Fruit fly (Drosophila melanogaster) whole organism, embryonic: Measurements from ENCODE around the gene GstD4.
A peak's percentile ranks its signal among the peaks of the same experiment; 100 is the strongest.

Experiments used
- Asciz ChIP-seq: fragments of 200-800 bp; sonication (Bioruptor generic); optimal IDR thresholded peaks from 2 replicates; lab custom pipeline; 2017; ENCODE audit warnings: missing biosample characterization, mild to moderate bottlenecking, missing genetic modification characterization, missing genetic modification reagents
- Bgb ChIP-seq: fragments of 200-800 bp; sonication (Bioruptor generic); IDR thresholded peaks from 2 replicates; pipeline ENCODE4 v1.3.6; 2022; ENCODE audit warnings: missing biosample characterization, missing genetic modification characterization; ENCODE audit not compliant: partially characterized antibody
- Blimp-1 ChIP-seq: fragments of 200-800 bp; sonication (Bioruptor generic); optimal IDR thresholded peaks from 3 replicates; lab custom pipeline; 2018; ENCODE audit warnings: missing biosample characterization, missing genetic modification characterization, mild to moderate bottlenecking, moderate library complexity, missing genetic modification reagents
- CG10321 ChIP-seq: fragments of 200-800 bp; sonication (Bioruptor generic); IDR thresholded peaks from 2 replicates; pipeline ENCODE4 v1.3.6; 2022; ENCODE audit warnings: missing biosample characterization, missing genetic modification characterization
- CG10654 ChIP-seq: fragments of 200-800 bp; sonication (Bioruptor generic); optimal IDR thresholded peaks from 2 replicates; lab custom pipeline; 2016; ENCODE audit warnings: missing biosample characterization, missing genetic modification characterization
- CG11560 ChIP-seq: fragments of 200-800 bp; sonication (Bioruptor generic); IDR thresholded peaks from 3 replicates; pipeline ENCODE4 v1.3.6; 2022; ENCODE audit warnings: missing biosample characterization, missing genetic modification characterization
- CG12744 ChIP-seq: fragments of 200-800 bp; sonication (Bioruptor generic); optimal IDR thresholded peaks from 2 replicates; lab custom pipeline; 2016; ENCODE audit warnings: missing biosample characterization, missing genetic modification characterization
- CG15011 ChIP-seq: fragments of 200-800 bp; sonication (Bioruptor generic); optimal IDR thresholded peaks from 3 replicates; lab custom pipeline; 2018; ENCODE audit warnings: missing biosample characterization, mild to moderate bottlenecking, missing genetic modification characterization
- CG15269 ChIP-seq: fragments of 200-800 bp; sonication (Bioruptor generic); optimal IDR thresholded peaks from 2 replicates; lab custom pipeline; 2018; ENCODE audit warnings: missing biosample characterization, mild to moderate bottlenecking, missing genetic modification characterization, moderate library complexity
- CG15514 ChIP-seq: fragments of 200-800 bp; sonication (Bioruptor generic); optimal IDR thresholded peaks from 3 replicates; lab custom pipeline; 2017; ENCODE audit warnings: missing biosample characterization, missing genetic modification characterization, mild to moderate bottlenecking, moderate library complexity, missing genetic modification reagents
- CG17328 ChIP-seq: fragments of 200-800 bp; sonication (Bioruptor generic); IDR thresholded peaks from 2 replicates; pipeline ENCODE4 v1.3.6; 2022; ENCODE audit warnings: missing biosample characterization, missing genetic modification characterization
- CG1792 ChIP-seq: fragments of 200-800 bp; sonication (Bioruptor generic); optimal IDR thresholded peaks from 2 replicates; lab custom pipeline; 2016; ENCODE audit warnings: missing biosample characterization, missing genetic modification characterization
- CG18011 ChIP-seq: fragments of 200-800 bp; sonication (Bioruptor generic); optimal IDR thresholded peaks from 2 replicates; lab custom pipeline; 2017; ENCODE audit warnings: missing biosample characterization, missing genetic modification characterization, mild to moderate bottlenecking, moderate library complexity, missing genotype
- CG18476 ChIP-seq: fragments of 200-800 bp; sonication (Bioruptor generic); optimal IDR thresholded peaks from 2 replicates; lab custom pipeline; 2016; ENCODE audit warnings: missing biosample characterization, mild to moderate bottlenecking, missing genetic modification characterization
- CG30403 ChIP-seq: fragments of 200-800 bp; sonication (Bioruptor generic); optimal IDR thresholded peaks from 3 replicates; lab custom pipeline; 2016; ENCODE audit warnings: missing biosample characterization, missing genetic modification characterization
- CG42726 ChIP-seq: fragments of 200-800 bp; sonication (Bioruptor generic); IDR thresholded peaks from 2 replicates; pipeline ENCODE4 v1.3.6; 2022; ENCODE audit warnings: missing biosample characterization, missing genetic modification characterization; ENCODE audit not compliant: partially characterized antibody
- CG6813 ChIP-seq: fragments of 200-800 bp; sonication (Bioruptor generic); optimal IDR thresholded peaks from 2 replicates; lab custom pipeline; 2017; ENCODE audit warnings: missing biosample characterization, missing genetic modification characterization, mild to moderate bottlenecking, moderate library complexity, missing genetic modification reagents
- CG8290 ChIP-seq, 3 experiments: fragments of 200-800 bp; sonication (Bioruptor generic); optimal IDR thresholded peaks; 2 replicates each; lab custom pipeline; 2016 to 2019; ENCODE audit warnings: missing biosample characterization in 3 of 3, missing genetic modification characterization in 3 of 3, mild to moderate bottlenecking in 2 of 3, moderate library complexity in 1 of 3
- CHES-1-like ChIP-seq: fragments of 200-800 bp; sonication (Bioruptor generic); optimal IDR thresholded peaks from 2 replicates; lab custom pipeline; 2016; ENCODE audit warnings: missing biosample characterization, missing genetic modification characterization
- CTCF ChIP-seq: fragments of 200-800 bp; sonication (Bioruptor generic); optimal IDR thresholded peaks from 2 replicates; lab custom pipeline; 2017; ENCODE audit warnings: missing biosample characterization, mild to moderate bottlenecking, missing genetic modification characterization, moderate library complexity
- D ChIP-seq, 2 experiments: fragments of 200-800 bp in 1 of 2; fragments of >200 bp in 1 of 2; sonication (Bioruptor generic) in 1 of 2; optimal IDR thresholded peaks; 2 replicates in 1 of 2; 3 replicates in 1 of 2; lab custom pipeline; 2017; ENCODE audit warnings: mild to moderate bottlenecking in 1 of 2, missing biosample characterization in 1 of 2, missing genetic modification characterization in 1 of 2, missing genetic modification reagents in 1 of 2
- Dref ChIP-seq: fragments of 200-800 bp; sonication (Bioruptor generic); IDR thresholded peaks from 2 replicates; pipeline ENCODE4 v1.3.6; 2022; ENCODE audit warnings: missing biosample characterization, missing genetic modification characterization
- Gug ChIP-seq: fragments of 200-800 bp; sonication (Bioruptor generic); IDR thresholded peaks from 4 replicates; pipeline ENCODE4 v1.3.6; 2022; ENCODE audit warnings: missing biosample characterization, missing genetic modification characterization
- Pdp1 ChIP-seq, 2 experiments: fragments of 200-800 bp; sonication (Bioruptor generic); optimal IDR thresholded peaks; 3 replicates each; lab custom pipeline; 2016; ENCODE audit warnings: missing biosample characterization in 2 of 2, missing genetic modification characterization in 2 of 2, mild to moderate bottlenecking in 1 of 2, moderate library complexity in 1 of 2
- Scr ChIP-seq: fragments of 200-800 bp; sonication (Bioruptor generic); IDR thresholded peaks from 2 replicates; pipeline ENCODE4 v1.3.6; 2022; ENCODE audit warnings: missing biosample characterization, missing genetic modification characterization; ENCODE audit not compliant: partially characterized antibody
- Sry-δ ChIP-seq: fragments of 200-800 bp; sonication (Bioruptor generic); optimal IDR thresholded peaks from 2 replicates; lab custom pipeline; 2016; ENCODE audit warnings: missing biosample characterization, missing genetic modification characterization
- TFAM ChIP-seq: fragments of 200-800 bp; sonication (Bioruptor generic); optimal IDR thresholded peaks from 2 replicates; lab custom pipeline; 2017; ENCODE audit warnings: missing biosample characterization, missing genetic modification characterization, inconsistent platforms
- amos ChIP-seq: fragments of 200-800 bp; sonication (Bioruptor generic); IDR thresholded peaks from 2 replicates; pipeline ENCODE4 v1.3.6; 2022; ENCODE audit warnings: missing biosample characterization, missing genetic modification characterization; ENCODE audit not compliant: partially characterized antibody
- ato ChIP-seq: fragments of 200-800 bp; sonication (Bioruptor generic); IDR thresholded peaks from 2 replicates; pipeline ENCODE4 v1.3.6; 2022; ENCODE audit warnings: missing biosample characterization, missing genetic modification characterization; ENCODE audit not compliant: partially characterized antibody
- bowl ChIP-seq: fragments of 200-800 bp; sonication (Bioruptor generic); IDR thresholded peaks from 2 replicates; pipeline ENCODE4 v1.3.6; 2022; ENCODE audit warnings: missing biosample characterization, missing genetic modification characterization
- br ChIP-seq: fragments of >200 bp; optimal IDR thresholded peaks from 2 replicates; lab custom pipeline; 2017
- chif ChIP-seq, 2 experiments: fragments of 200-800 bp; sonication (Bioruptor generic); optimal IDR thresholded peaks; 3 replicates each; lab custom pipeline; 2016; ENCODE audit warnings: missing biosample characterization in 2 of 2, missing genetic modification characterization in 2 of 2
- chinmo ChIP-seq: fragments of 200-800 bp; sonication (Bioruptor generic); IDR thresholded peaks from 4 replicates; pipeline ENCODE4 v1.3.6; 2022; ENCODE audit warnings: missing biosample characterization, missing genetic modification characterization; ENCODE audit not compliant: partially characterized antibody
- chm ChIP-seq: fragments of 200-800 bp; sonication (Bioruptor generic); IDR thresholded peaks from 2 replicates; pipeline ENCODE4 v1.3.6; 2022; ENCODE audit warnings: missing biosample characterization, missing genetic modification characterization
- corto ChIP-seq: fragments of 200-800 bp; sonication (Bioruptor generic); optimal IDR thresholded peaks from 2 replicates; lab custom pipeline; 2016; ENCODE audit warnings: missing biosample characterization, mild to moderate bottlenecking, missing genetic modification characterization, moderate library complexity
- crol ChIP-seq: fragments of 200-800 bp; sonication (Bioruptor generic); IDR thresholded peaks from 2 replicates; pipeline ENCODE4 v1.3.6; 2022; ENCODE audit warnings: missing biosample characterization, missing genetic modification characterization
- disco-r ChIP-seq: fragments of 200-800 bp; sonication (Bioruptor generic); optimal IDR thresholded peaks from 2 replicates; lab custom pipeline; 2016; ENCODE audit warnings: missing biosample characterization, missing genetic modification characterization
- exex ChIP-seq: fragments of 200-800 bp; sonication (Bioruptor generic); optimal IDR thresholded peaks from 4 replicates; lab custom pipeline; 2018; ENCODE audit warnings: missing biosample characterization, mild to moderate bottlenecking, missing genetic modification characterization, moderate library complexity
- fru ChIP-seq: fragments of >200 bp; optimal IDR thresholded peaks from 2 replicates; lab custom pipeline; 2017
- ftz-f1 ChIP-seq: fragments of 200-800 bp; sonication (Bioruptor generic); optimal IDR thresholded peaks from 2 replicates; lab custom pipeline; 2016; ENCODE audit warnings: missing biosample characterization, missing genetic modification characterization
- gro ChIP-seq: fragments of 200-800 bp; sonication (Bioruptor generic); optimal IDR thresholded peaks from 2 replicates; lab custom pipeline; 2016; ENCODE audit warnings: missing biosample characterization, missing genetic modification characterization
- hbn ChIP-seq: fragments of 200-800 bp; sonication (Bioruptor generic); IDR thresholded peaks from 2 replicates; pipeline ENCODE4 v1.3.6; 2022; ENCODE audit warnings: missing biosample characterization, missing genetic modification characterization; ENCODE audit not compliant: partially characterized antibody
- lab ChIP-seq: fragments of 200-800 bp; sonication (Bioruptor generic); optimal IDR thresholded peaks from 3 replicates; lab custom pipeline; 2017; ENCODE audit warnings: missing biosample characterization, missing genetic modification characterization, mild to moderate bottlenecking, moderate library complexity, missing genetic modification reagents
- lbe ChIP-seq: fragments of 200-800 bp; sonication (Bioruptor generic); optimal IDR thresholded peaks from 2 replicates; lab custom pipeline; 2016; ENCODE audit warnings: missing biosample characterization, mild to moderate bottlenecking, missing genetic modification characterization
- lola ChIP-seq, 3 experiments: fragments of >200 bp in 2 of 3; fragments of 200-800 bp in 1 of 3; sonication (Bioruptor generic) in 1 of 3; optimal IDR thresholded peaks; 2 replicates each; lab custom pipeline; 2017 to 2019; ENCODE audit warnings: missing biosample characterization in 3 of 3, missing genetic modification characterization in 3 of 3, mild to moderate bottlenecking in 1 of 3, moderate library complexity in 1 of 3
- sim ChIP-seq: fragments of 200-800 bp; sonication (Bioruptor generic); IDR thresholded peaks from 2 replicates; pipeline ENCODE4 v1.3.6; 2022; ENCODE audit warnings: missing biosample characterization, missing genetic modification characterization
- slbo ChIP-seq: fragments of 200-800 bp; sonication (Bioruptor generic); IDR thresholded peaks from 2 replicates; pipeline ENCODE4 v1.3.6; 2022; ENCODE audit warnings: missing biosample characterization, missing genetic modification characterization
- z ChIP-seq: fragments of 200-800 bp; sonication (Bioruptor generic); IDR thresholded peaks from 3 replicates; pipeline ENCODE4 v1.3.6; 2022; ENCODE audit warnings: missing biosample characterization, missing genetic modification characterization

Gene GstD4

dm6 chr3R:12398054-12398453, 24.2 kb downstream of the GstD4 start (continued):
- no peak for TF ChIP-seq disco-r
- peak; percentile 13 for TF ChIP-seq CG18476
- TF ChIP-seq Blimp-1 (GFP tag; lab: Kevin White, UChicago): no peak
- TF ChIP-seq CG6813: peak; percentile 0
- no peak for TF ChIP-seq Sry-δ (GFP tag; lab: Kevin White, UChicago)

- TF ChIP-seq exex (peak; percentile 53), CG10654 (GFP tag; lab: Kevin White, UChicago) (no peak), CG30403 (GFP tag; lab: Kevin White, UChicago) (no peak), z (peak; percentile 88), Asciz (no peak), chif (GFP tag; optimal IDR thresholded peaks at IDR 0.05; lab: Kevin White, UChicago) (no peak), CG11560 (tag; lab: Robert Waterston, UW) (no peak), CHES-1-like (GFP tag; lab: Kevin White, UChicago) (no peak), CTCF (GFP tag; lab: Kevin White, UChicago) (no peak), ato (GFP tag; lab: Robert Waterston, UW) (no peak), Scr (GFP tag; lab: Robert Waterston, UW) (no peak), slbo (GFP tag; lab: Robert Waterston, UW) (no peak; the same call in 1 of the 2 replicates), chm (GFP tag; lab: Robert Waterston, UW) (peak; percentile 43), gro (GFP tag; lab: Kevin White, UChicago) (peak; percentile 14), TFAM (GFP tag; lab: Kevin White, UChicago) (no peak), D (optimal IDR thresholded peaks at IDR 0.05; lab: Kevin White, UChicago) (no peak), D (GFP tag; optimal IDR thresholded peaks at IDR 0.05; lab: Kevin White, UChicago) (no peak), fru (lab: Kevin White, UChicago) (no peak), CG1792 (no peak), CG8290 (GFP tag; optimal IDR thresholded peaks at IDR 0.05; lab: Kevin White, UChicago) (no peak), CG8290 (tag; optimal IDR thresholded peaks at IDR 0.05; lab: Kevin White, UChicago) (no peak), chinmo (0 out of 4 replicates have a peak, but pooled peaks have one; percentile 43), lab (GFP tag; lab: Kevin White, UChicago) (peak; percentile 25), Pdp1 (GFP tag; optimal IDR thresholded peaks at IDR 0.05; lab: Kevin White, UChicago) (peak in 1 of 2 experiments; percentile 17), lola (GFP tag; optimal IDR thresholded peaks at IDR 0.05; lab: Kevin White, UChicago) (no peak), Gug (GFP tag; lab: Robert Waterston, UW) (no peak), CG18011 (GFP tag; lab: Kevin White, UChicago) (peak; percentile 9), br (no peak), CG17328 (GFP tag; lab: Robert Waterston, UW) (no peak), Dref (GFP tag; lab: Robert Waterston, UW) (0 out of 2 replicates have a peak, but pooled peaks have one; percentile 10), CG15269 (tag; lab: Kevin White, UChicago) (no peak), ftz-f1 (GFP tag; lab: Kevin White, UChicago) (peak; percentile 75), Bgb (GFP tag; lab: Robert Waterston, UW) (no peak), lbe (GFP tag; lab: Kevin White, UChicago) (no peak), corto (no peak), sim (no peak), CG42726 (peak; percentile 46; the same call in 1 of the 2 replicates), CG10321 (GFP tag; lab: Robert Waterston, UW) (no peak), CG15514 (GFP tag; lab: Kevin White, UChicago) (peak; percentile 3), crol (GFP tag; lab: Robert Waterston, UW) (no peak), CG12744 (GFP tag; lab: Kevin White, UChicago) (no peak), amos (GFP tag; lab: Robert Waterston, UW) (peak; percentile 33; the same call in 1 of the 2 replicates), hbn (GFP tag; lab: Robert Waterston, UW) (no peak), bowl (no peak), CG15011 (no peak)
These were observed 24.8 kb downstream of the GstD4 start, which contains the start of gene Cyp9f3 for dm6 chr3R:12398620-12399247. Cyp9f3 (minus strand) TSS chr3R:12398929.
